Worm (Caenorhabditis elegans) whole organism, L4/young adult: ENCODE results near the gene acr-25.

ENCODE experiments used
- W03F9.2 ChIP-seq: fragments of 150-350 bp; optimal IDR thresholded peaks from 2 replicates; lab custom pipeline; 2014; ENCODE audit warnings: missing biosample characterization, missing genetic modification characterization
- dao-5 ChIP-seq: sonication (generic microtip); optimal IDR thresholded peaks from 2 replicates; lab custom pipeline; 2016; ENCODE audit warnings: missing genotype, missing genetic modification characterization, moderate library complexity, missing compliant biosample characterization
- him-1 ChIP-seq: sonication (generic microtip); optimal IDR thresholded peaks from 2 replicates; lab custom pipeline; 2016; ENCODE audit warnings: missing genotype, missing genetic modification reagents, missing genetic modification characterization, missing compliant biosample characterization

ce11 chrIV:6415149-6415548, 49.0 kb upstream of the acr-25 start, which contains the start of gene exos-2:
- no peak for TF ChIP-seq him-1 (tag; lab: Kevin White, UChicago)
- TF ChIP-seq dao-5 (tag; lab: Kevin White, UChicago) = no peak
- no peak for TF ChIP-seq W03F9.2
